Worm (Caenorhabditis elegans): ENCODE measurements around the gene perm-4.

perm-4 gene

ce11 chrIV:1104007-1104406, 20.9 kb downstream of the perm-4 start:
- TF ChIP-seq madf-8 (GFP tag; conservative IDR thresholded peaks at IDR 0.05), result peak; percentile 33; the same call in 1 of the 2 replicates
- peak; percentile 32; the same call in 1 of the 2 replicates for TF ChIP-seq mcd-1 (GFP tag; IDR thresholded peaks at IDR 0.05)
- peak; percentile 71 for TF ChIP-seq hsf-1 (GFP tag; IDR thresholded peaks at IDR 0.05)
- peak; percentile 67 for TF ChIP-seq madf-6 (GFP tag; IDR thresholded peaks at IDR 0.05)

DNA sequence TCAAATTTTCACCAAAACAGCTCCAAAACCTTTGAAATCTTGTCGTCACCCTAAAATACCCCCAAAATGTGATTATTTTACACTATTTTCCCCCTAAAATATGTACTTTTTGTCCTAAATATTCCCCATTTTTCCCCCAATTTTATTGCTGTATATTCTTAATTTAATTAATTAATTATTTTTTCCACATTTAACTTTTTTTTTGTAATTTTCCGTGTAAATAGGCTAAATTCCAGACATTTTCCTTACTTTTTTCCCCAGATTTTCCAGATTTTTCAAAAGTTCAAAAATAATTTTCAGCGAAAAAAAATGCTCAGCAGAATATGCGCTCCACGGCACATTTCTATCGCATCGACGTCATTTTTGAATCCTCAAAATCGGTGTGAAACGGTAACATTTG, 27.8 kb downstream of the perm-4 start, which contains the start of gene cox-18:
TSS of gene cox-18 (plus strand) at position 301 of the 400 bp plus-strand sequence.
- no peak for TF ChIP-seq dpff-1 (tag; optimal IDR thresholded peaks at IDR 0.05)
- no peak for TF ChIP-seq rpc-1 (optimal IDR thresholded peaks at IDR 0.05)
- no peak for TF ChIP-seq rpc-1 (tag; optimal IDR thresholded peaks at IDR 0.05)
- TF ChIP-seq F37B4.10 (GFP tag; IDR thresholded peaks at IDR 0.05), result no peak
- TF ChIP-seq lsy-27 (tag; optimal IDR thresholded peaks at IDR 0.05; ENCODE audit: borderline replicate concordance, insufficient read depth), result no peak
- no peak for TF ChIP-seq ceh-91 (GFP tag; IDR thresholded peaks at IDR 0.05)
- TF ChIP-seq lir-1 (GFP tag; conservative IDR thresholded peaks at IDR 0.05), result no peak
- TF ChIP-seq aptf-3 (GFP tag; IDR thresholded peaks at IDR 0.05), result no peak
- TF ChIP-seq nhr-179 (tag; optimal IDR thresholded peaks at IDR 0.05), result no peak
- TF ChIP-seq lsl-1 (GFP tag; optimal IDR thresholded peaks at IDR 0.05), result no peak
- no peak for TF ChIP-seq F22D6.2 (tag; optimal IDR thresholded peaks at IDR 0.05)
- TF ChIP-seq F49E8.2 (tag; optimal IDR thresholded peaks at IDR 0.05; ENCODE audit: insufficient read depth), result no peak
- TF ChIP-seq fkh-3 (tag; optimal IDR thresholded peaks at IDR 0.05), result no peak
- TF ChIP-seq snpc-1.1 (tag; optimal IDR thresholded peaks at IDR 0.05; ENCODE audit: insufficient read depth), result no peak
- no peak for TF ChIP-seq gei-17 (GFP tag; optimal IDR thresholded peaks at IDR 0.05)
- TF ChIP-seq K12H6.12 (tag; optimal IDR thresholded peaks at IDR 0.05), result no peak
- TF ChIP-seq ztf-26 (tag; optimal IDR thresholded peaks at IDR 0.05), result no peak
- TF ChIP-seq mxl-1 (tag; optimal IDR thresholded peaks at IDR 0.05), result no peak
- TF ChIP-seq mes-4 (tag; optimal IDR thresholded peaks at IDR 0.05), result no peak

ce11 chrIV:1096154-1096553, 28.8 kb downstream of the perm-4 start:
- TF ChIP-seq madf-8 (GFP tag; conservative IDR thresholded peaks at IDR 0.05), result no peak
- no peak for TF ChIP-seq dpl-1 (GFP tag; optimal IDR thresholded peaks at IDR 0.05)
- peak; percentile 48; the same call in 1 of the 2 replicates for TF ChIP-seq egrh-3 (GFP tag; IDR thresholded peaks at IDR 0.05)
- no peak for TF ChIP-seq cebp-2 (GFP tag; IDR thresholded peaks at IDR 0.05)
- TF ChIP-seq zfh-2 (GFP tag; conservative IDR thresholded peaks at IDR 0.05), result peak; percentile 83

DNA sequence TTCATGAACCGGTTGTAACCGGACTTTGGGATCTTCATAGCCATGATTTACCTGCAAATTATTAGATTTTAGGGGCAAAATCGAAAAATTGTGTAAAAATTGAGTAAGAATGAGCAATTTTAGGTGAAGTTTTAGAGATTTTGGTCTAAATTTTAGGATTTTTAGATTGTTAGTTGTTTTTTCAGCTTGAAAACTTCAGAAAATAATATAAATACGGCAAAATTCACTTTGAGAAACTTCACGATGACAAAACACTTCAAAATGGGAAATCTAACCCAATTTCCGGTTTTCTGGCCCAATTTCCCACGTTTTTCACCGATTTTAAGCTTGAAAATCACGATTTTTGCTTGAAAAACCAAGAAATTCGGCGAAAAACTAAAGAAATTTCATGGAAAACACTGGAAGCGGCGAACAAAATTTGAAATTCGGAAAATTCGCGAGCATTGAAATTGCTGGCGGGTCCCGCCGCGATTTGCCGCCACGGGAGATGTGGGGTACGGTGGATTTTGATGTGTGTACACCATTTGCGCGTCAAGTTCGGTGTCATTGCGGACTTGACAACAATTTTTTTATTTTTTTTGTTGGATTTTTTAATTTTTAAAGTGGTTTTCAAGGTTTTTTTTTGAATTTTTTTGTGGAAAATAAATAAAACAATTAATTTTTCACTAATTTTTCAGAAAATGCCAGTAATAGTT, 30.9 kb downstream of the perm-4 start, which contains the start of the genes cct-8 and Y55F3AR.2:
TSS of gene cct-8 (minus strand) at position 51 of the 695 bp plus-strand sequence.
TSS of gene Y55F3AR.2 (plus strand) at position 672 of the 695 bp plus-strand sequence.
- peak; percentile 82 for TF ChIP-seq T26A5.8 (tag; optimal IDR thresholded peaks at IDR 0.05)
- peak; percentile 97 for TF ChIP-seq rcor-1 (GFP tag; IDR thresholded peaks at IDR 0.05)
- TF ChIP-seq ztf-18 (tag; optimal IDR thresholded peaks at IDR 0.05), result peak; percentile 61
- TF ChIP-seq unc-62 (GFP tag; optimal IDR thresholded peaks at IDR 0.05), result no peak
- no peak for TF ChIP-seq sdz-38 (tag; optimal IDR thresholded peaks at IDR 0.05)
- TF ChIP-seq repo-1 (tag; optimal IDR thresholded peaks at IDR 0.05), result peak; percentile 99
- peak; percentile 99 for TF ChIP-seq nfyb-1 (GFP tag; IDR thresholded peaks at IDR 0.05)
- TF ChIP-seq madf-10 (tag; optimal IDR thresholded peaks at IDR 0.05), result peak; percentile 89
- TF ChIP-seq attf-6 (GFP tag; IDR thresholded peaks at IDR 0.05), result peak; percentile 91
- peak; percentile 12 for TF ChIP-seq die-1 (tag; optimal IDR thresholded peaks at IDR 0.05)
- TF ChIP-seq D2030.7 (GFP tag; IDR thresholded peaks at IDR 0.05), result peak; percentile 97
- TF ChIP-seq madf-3 (GFP tag; IDR thresholded peaks at IDR 0.05), result peak; percentile 97
- peak; percentile 62; the same call in 1 of the 2 replicates for TF ChIP-seq Y53F4B.3 (GFP tag; IDR thresholded peaks at IDR 0.05)
- TF ChIP-seq lin-54 (GFP tag; optimal IDR thresholded peaks at IDR 0.05), result peak; percentile 99
- TF ChIP-seq aptf-2 (GFP tag; conservative IDR thresholded peaks at IDR 0.05), result peak; percentile 71
- peak; percentile 95 for TF ChIP-seq chd-7 (tag; optimal IDR thresholded peaks at IDR 0.05)
- TF ChIP-seq nhr-80 (tag; optimal IDR thresholded peaks at IDR 0.05), result peak; percentile 29
- peak; percentile 92 for TF ChIP-seq nfya-2 (GFP tag; IDR thresholded peaks at IDR 0.05)
- peak; percentile 44 for TF ChIP-seq rpc-1 (optimal IDR thresholded peaks at IDR 0.05)
- peak; percentile 2 for TF ChIP-seq rpc-1 (tag; optimal IDR thresholded peaks at IDR 0.05)

Data from whole organism, young adult.